Worm (Caenorhabditis elegans): ENCODE measurements around the gene col-128.

Gene col-128

ce11 chrIV:11524241-11524692 lies 27.5 kb downstream of the col-128 start, which contains the start of gene mep-1 (continued):
- TF ChIP-seq nhr-12 (tag; optimal IDR thresholded peaks at IDR 0.05) = no peak
- no peak for TF ChIP-seq efl-3 (GFP tag; optimal IDR thresholded peaks at IDR 0.05)
- no peak for TF ChIP-seq ceh-8 (GFP tag; optimal IDR thresholded peaks at IDR 0.05)
- peak; percentile 38; the same call in 1 of the 2 replicates for TF ChIP-seq isw-1 (GFP tag; IDR thresholded peaks at IDR 0.05)
- TF ChIP-seq nhr-237 (tag; optimal IDR thresholded peaks at IDR 0.05) = no peak
- TF ChIP-seq nhr-47 (tag; optimal IDR thresholded peaks at IDR 0.05) = peak; percentile 63
- TF ChIP-seq sup-37 (GFP tag; optimal IDR thresholded peaks at IDR 0.05) = no peak
- peak; percentile 75 for TF ChIP-seq swsn-7 (tag; optimal IDR thresholded peaks at IDR 0.05)
- peak; percentile 14 to 77 (median 57) for TF ChIP-seq ceh-82 (tag; optimal IDR thresholded peaks at IDR 0.05)
- TF ChIP-seq hlh-17 (GFP tag; optimal IDR thresholded peaks at IDR 0.05; ENCODE audit: borderline replicate concordance) = no peak
- TF ChIP-seq tlp-1 (tag; optimal IDR thresholded peaks at IDR 0.05) = no peak
- peak; percentile 33 for TF ChIP-seq tbx-2 (tag; optimal IDR thresholded peaks at IDR 0.05)
- peak; percentile 30 for TF ChIP-seq nhr-90 (tag; optimal IDR thresholded peaks at IDR 0.05; ENCODE audit: poor library complexity)
- TF ChIP-seq fos-1 (tag; optimal IDR thresholded peaks at IDR 0.05) = peak; percentile 32
- no peak for TF ChIP-seq hpl-2 (GFP tag; optimal IDR thresholded peaks at IDR 0.05)
- peak; percentile 49 for TF ChIP-seq nhr-77 (tag; optimal IDR thresholded peaks at IDR 0.05)
- peak; percentile 65 for TF ChIP-seq mep-1 (tag; optimal IDR thresholded peaks at IDR 0.05)
- peak; percentile 91 for TF ChIP-seq lin-14 (GFP tag; optimal IDR thresholded peaks at IDR 0.05)
- TF ChIP-seq pqm-1 (tag; optimal IDR thresholded peaks at IDR 0.05) = no peak
- peak; percentile 67 for TF ChIP-seq lin-15B (tag; optimal IDR thresholded peaks at IDR 0.05)
- TF ChIP-seq mab-9 (GFP tag; IDR thresholded peaks at IDR 0.05) = no peak; the same call in 1 of the 2 replicates
- TF ChIP-seq aha-1 (tag; optimal IDR thresholded peaks at IDR 0.05) = peak; percentile 33
- peak; percentile 73 for TF ChIP-seq nhr-71 (tag; optimal IDR thresholded peaks at IDR 0.05)
- peak; percentile 59 to 69 (median 68) for TF ChIP-seq dpl-1 (GFP tag; optimal IDR thresholded peaks at IDR 0.05)
- TF ChIP-seq alr-1 (tag; optimal IDR thresholded peaks at IDR 0.05; ENCODE audit: borderline replicate concordance) = no peak
- no peak for TF ChIP-seq zag-1 (tag; optimal IDR thresholded peaks at IDR 0.05)
- peak; percentile 60 to 62 for TF ChIP-seq efl-1 (optimal IDR thresholded peaks at IDR 0.05)
- TF ChIP-seq efl-1 (GFP tag; optimal IDR thresholded peaks at IDR 0.05 in 1 of 2) = peak; percentile 47 to 92
- peak; percentile 75 for TF ChIP-seq snu-23 (GFP tag; optimal IDR thresholded peaks at IDR 0.05)
- no peak for TF ChIP-seq elt-2 (tag; optimal IDR thresholded peaks at IDR 0.05)
- TF ChIP-seq dsc-1 (tag; optimal IDR thresholded peaks at IDR 0.05) = peak; percentile 47
- no peak for TF ChIP-seq nhr-84 (tag; optimal IDR thresholded peaks at IDR 0.05)
- peak; percentile 49 for TF ChIP-seq egl-13 (tag; optimal IDR thresholded peaks at IDR 0.05)
- TF ChIP-seq ceh-90 (tag; optimal IDR thresholded peaks at IDR 0.05) = no peak
- TF ChIP-seq nhr-11 (tag; optimal IDR thresholded peaks at IDR 0.05) = no peak
- no peak for TF ChIP-seq grh-1 (GFP tag; IDR thresholded peaks at IDR 0.05)
- no peak for TF ChIP-seq ceh-63 (GFP tag; optimal IDR thresholded peaks at IDR 0.05)
- TF ChIP-seq lin-35 (GFP tag; optimal IDR thresholded peaks at IDR 0.05) = peak; percentile 51 to 76
- peak; percentile 59 to 74 for TF ChIP-seq lsy-2 (tag; optimal IDR thresholded peaks at IDR 0.05)
- no peak for TF ChIP-seq ztf-4 (tag; optimal IDR thresholded peaks at IDR 0.05)
- TF ChIP-seq C34B4.2 (tag; optimal IDR thresholded peaks at IDR 0.05) = no peak
- peak; percentile 20 for TF ChIP-seq ama-1 (optimal IDR thresholded peaks at IDR 0.05)
- TF ChIP-seq zip-4 (GFP tag; optimal IDR thresholded peaks at IDR 0.05) = no peak
- TF ChIP-seq blmp-1 (tag; optimal IDR thresholded peaks at IDR 0.05) = no peak

ce11 chrIV:11523685-11524084 lies 28.1 kb downstream of the col-128 start:
- TF ChIP-seq efl-1 (optimal IDR thresholded peaks at IDR 0.05) (no peak), efl-1 (GFP tag; optimal IDR thresholded peaks at IDR 0.05 in 1 of 2) (peak in 1 of 2 experiments; percentile 45), blmp-1 (tag; optimal IDR thresholded peaks at IDR 0.05) (peak; percentile 7), elt-2 (tag; optimal IDR thresholded peaks at IDR 0.05) (no peak), lir-3 (tag; optimal IDR thresholded peaks at IDR 0.05; ENCODE audit: poor library complexity) (no peak), lsy-2 (tag; optimal IDR thresholded peaks at IDR 0.05) (no peak), nhr-85 (tag) (peak; percentile 46), hlh-4 (tag; optimal IDR thresholded peaks at IDR 0.05) (no peak), sox-4 (tag; optimal IDR thresholded peaks at IDR 0.05) (no peak), lin-35 (GFP tag; optimal IDR thresholded peaks at IDR 0.05) (peak in 1 of 2 experiments; percentile 7)

Measured in whole organism, L1 larva.